Worm (Caenorhabditis elegans) whole organism, mixed stage, embryonic: ENCODE measurements around the gene F37C4.4.

Experiments
- bed-3 ChIP-seq: fragments of 200-800 bp; sonication (Bioruptor generic); optimal IDR thresholded peaks from 3 replicates; lab custom pipeline; 2018; ENCODE audit warnings: mild to moderate bottlenecking, missing genetic modification characterization, moderate library complexity, missing compliant biosample characterization
- blmp-1 ChIP-seq: fragments of 150-350 bp; optimal IDR thresholded peaks from 2 replicates; lab custom pipeline; 2014; ENCODE audit warnings: missing biosample characterization, missing genetic modification characterization
- ceh-39 ChIP-seq: fragments of 150-350 bp; optimal IDR thresholded peaks from 2 replicates; lab custom pipeline; 2014; ENCODE audit warnings: missing biosample characterization, missing genetic modification characterization
- ceh-83 ChIP-seq: fragments of 200-800 bp; sonication (Bioruptor generic); optimal IDR thresholded peaks from 2 replicates; lab custom pipeline; 2018; ENCODE audit warnings: mild to moderate bottlenecking, missing genetic modification characterization, missing compliant biosample characterization
- cnd-1 ChIP-seq: fragments of 200-800 bp; sonication (Bioruptor generic); optimal IDR thresholded peaks from 2 replicates; lab custom pipeline; 2018; ENCODE audit warnings: mild to moderate bottlenecking, missing genetic modification characterization, missing compliant biosample characterization
- drap-1 ChIP-seq: fragments of 200-800 bp; sonication (Bioruptor generic); optimal IDR thresholded peaks from 3 replicates; lab custom pipeline; 2018; ENCODE audit warnings: mild to moderate bottlenecking, missing genetic modification characterization, missing compliant biosample characterization
- elt-3 ChIP-seq: fragments of 150-350 bp; optimal IDR thresholded peaks from 2 replicates; lab custom pipeline; 2014; ENCODE audit warnings: missing biosample characterization, missing genetic modification characterization
- flh-1 ChIP-seq: fragments of 200-800 bp; sonication (Bioruptor generic); optimal IDR thresholded peaks from 2 replicates; lab custom pipeline; 2018; ENCODE audit warnings: mild to moderate bottlenecking, missing genetic modification characterization, moderate library complexity, missing compliant biosample characterization
- ham-2 ChIP-seq: fragments of 200-800 bp; sonication (Bioruptor generic); optimal IDR thresholded peaks from 2 replicates; lab custom pipeline; 2018; ENCODE audit warnings: mild to moderate bottlenecking, missing genetic modification characterization, missing compliant biosample characterization
- hlh-1 ChIP-seq: fragments of 150-350 bp; optimal IDR thresholded peaks from 2 replicates; lab custom pipeline; 2014; ENCODE audit warnings: missing biosample characterization, missing genetic modification reagents, missing genetic modification characterization
- lin-13 ChIP-seq: fragments of 150-350 bp; optimal IDR thresholded peaks from 2 replicates; lab custom pipeline; 2014; ENCODE audit warnings: missing biosample characterization, missing genetic modification characterization
- lin-32 ChIP-seq: fragments of 200-800 bp; sonication (Bioruptor generic); optimal IDR thresholded peaks from 2 replicates; lab custom pipeline; 2018; ENCODE audit warnings: mild to moderate bottlenecking, missing genetic modification characterization, missing compliant biosample characterization
- mep-1 ChIP-seq: fragments of 150-350 bp; optimal IDR thresholded peaks from 2 replicates; lab custom pipeline; 2017; ENCODE audit warnings: missing biosample characterization, missing genetic modification reagents, missing genetic modification characterization, inconsistent platforms
- mls-2 ChIP-seq: sonication (generic microtip); optimal IDR thresholded peaks from 2 replicates; lab custom pipeline; 2016; ENCODE audit warnings: mild to moderate bottlenecking, missing genetic modification characterization, moderate library complexity, missing compliant biosample characterization
- nhr-12 ChIP-seq: fragments of 150-350 bp; optimal IDR thresholded peaks from 2 replicates; lab custom pipeline; 2014; ENCODE audit warnings: missing biosample characterization, missing genetic modification characterization
- nhr-2 ChIP-seq: fragments of 150-350 bp; optimal IDR thresholded peaks from 2 replicates; lab custom pipeline; 2014; ENCODE audit warnings: missing biosample characterization, missing genetic modification characterization
- nhr-237 ChIP-seq: fragments of 150-350 bp; optimal IDR thresholded peaks from 2 replicates; lab custom pipeline; 2014; ENCODE audit warnings: missing biosample characterization, missing genetic modification characterization
- nhr-28 ChIP-seq: fragments of 150-350 bp; optimal IDR thresholded peaks from 2 replicates; lab custom pipeline; 2014; ENCODE audit warnings: missing biosample characterization, missing genetic modification characterization
- nhr-76 ChIP-seq: sonication (generic microtip); optimal IDR thresholded peaks from 2 replicates; lab custom pipeline; 2017; ENCODE audit warnings: missing biosample characterization, missing genetic modification characterization
- pha-4 ChIP-seq: fragments of 150-350 bp; optimal IDR thresholded peaks from 2 replicates; lab custom pipeline; 2018; ENCODE audit warnings: missing biosample characterization, missing genetic modification reagents, missing genetic modification characterization
- snpc-4 ChIP-seq: fragments of 150-350 bp; optimal IDR thresholded peaks from 2 replicates; lab custom pipeline; 2014; ENCODE audit warnings: missing biosample characterization, missing genetic modification characterization
- sptf-1 ChIP-seq: sonication (generic microtip); optimal IDR thresholded peaks from 2 replicates; lab custom pipeline; 2017; ENCODE audit warnings: mild to moderate bottlenecking, missing genetic modification characterization, moderate library complexity, missing compliant biosample characterization
- tbx-8 ChIP-seq: fragments of 200-800 bp; sonication (Bioruptor generic); optimal IDR thresholded peaks from 2 replicates; lab custom pipeline; 2018; ENCODE audit warnings: mild to moderate bottlenecking, missing genetic modification characterization, moderate library complexity, missing compliant biosample characterization
- unc-120 ChIP-seq: sonication (generic microtip); optimal IDR thresholded peaks from 2 replicates; lab custom pipeline; 2017; ENCODE audit warnings: missing genetic modification characterization, missing compliant biosample characterization; ENCODE audit not compliant: poor library complexity, severe bottlenecking
- unc-39 ChIP-seq: fragments of 150-350 bp; optimal IDR thresholded peaks from 2 replicates; lab custom pipeline; 2014; ENCODE audit warnings: missing biosample characterization, missing genetic modification characterization
- unc-62 ChIP-seq: fragments of 150-350 bp; optimal IDR thresholded peaks from 2 replicates; lab custom pipeline; 2014; ENCODE audit warnings: missing biosample characterization, missing genetic modification reagents, missing genetic modification characterization
- zip-8 ChIP-seq: fragments of 150-350 bp; optimal IDR thresholded peaks from 2 replicates; lab custom pipeline; 2014; ENCODE audit warnings: missing biosample characterization, missing genetic modification characterization
- ztf-11 ChIP-seq: fragments of 150-350 bp; optimal IDR thresholded peaks from 2 replicates; lab custom pipeline; 2014; ENCODE audit warnings: missing biosample characterization, missing genetic modification characterization

F37C4.4 gene

ce11 chrIV:3881119-3881518, 14.0 kb downstream of the F37C4.4 start, which contains the start of the genes F37C4.8 and oac-23:
Gene F37C4.8 (minus strand): TSS chrIV:3881219.
Gene oac-23 (plus strand): TSS chrIV:3881441.
- TF ChIP-seq cnd-1 (no peak), blmp-1 (tag; lab: Kevin White, UChicago) (no peak), tbx-8 (GFP tag; lab: Kevin White, UChicago) (no peak), snpc-4 (tag; lab: Kevin White, UChicago) (no peak), flh-1 (GFP tag; lab: Kevin White, UChicago) (no peak), bed-3 (GFP tag; lab: Kevin White, UChicago) (no peak), mep-1 (tag; lab: Kevin White, UChicago) (no peak), nhr-12 (tag; lab: Kevin White, UChicago) (no peak), unc-39 (tag; lab: Kevin White, UChicago) (no peak), pha-4 (no peak), unc-62 (no peak), ztf-11 (tag; lab: Kevin White, UChicago) (no peak), ceh-83 (GFP tag; lab: Kevin White, UChicago) (no peak), drap-1 (GFP tag; lab: Kevin White, UChicago) (no peak), hlh-1 (tag; lab: Kevin White, UChicago) (no peak), zip-8 (no peak), unc-120 (tag; lab: Kevin White, UChicago) (no peak)

ce11 chrIV:3885369-3885768, 18.3 kb downstream of the F37C4.4 start, which contains the start of gene oac-22:
Gene oac-22 (plus strand): TSS chrIV:3885669.
- TF ChIP-seq blmp-1 (tag; lab: Kevin White, UChicago) (no peak), snpc-4 (tag; lab: Kevin White, UChicago) (no peak), unc-62 (no peak), unc-39 (tag; lab: Kevin White, UChicago) (no peak), nhr-76 (tag; lab: Kevin White, UChicago) (no peak), pha-4 (no peak), elt-3 (tag; lab: Kevin White, UChicago) (no peak), hlh-1 (tag; lab: Kevin White, UChicago) (no peak), sptf-1 (tag; lab: Kevin White, UChicago) (no peak)

ce11 chrIV:3888963-3889362, 21.9 kb downstream of the F37C4.4 start, which contains the start of gene oac-21:
Gene oac-21 (plus strand): TSS chrIV:3889263.
- TF ChIP-seq elt-3 (tag; lab: Kevin White, UChicago) = no peak
- TF ChIP-seq blmp-1 (tag; lab: Kevin White, UChicago) = no peak
- TF ChIP-seq lin-32 (GFP tag; lab: Kevin White, UChicago) = no peak
- TF ChIP-seq unc-39 (tag; lab: Kevin White, UChicago) = no peak

ce11 chrIV:3892027-3892426, 24.9 kb downstream of the F37C4.4 start, which contains the start of gene F56D6.9:
Gene F56D6.9 (plus strand): TSS chrIV:3892327.
- no peak for TF ChIP-seq sptf-1 (tag; lab: Kevin White, UChicago)
- TF ChIP-seq drap-1 (GFP tag; lab: Kevin White, UChicago) = no peak
- TF ChIP-seq mls-2 = no peak
- no peak for TF ChIP-seq ham-2 (GFP tag; lab: Kevin White, UChicago)
- TF ChIP-seq nhr-237 (tag; lab: Kevin White, UChicago) = no peak
- no peak for TF ChIP-seq flh-1 (GFP tag; lab: Kevin White, UChicago)
- no peak for TF ChIP-seq lin-13
- TF ChIP-seq nhr-2 (tag; lab: Kevin White, UChicago) = no peak
- no peak for TF ChIP-seq cnd-1
- no peak for TF ChIP-seq unc-39 (tag; lab: Kevin White, UChicago)
- TF ChIP-seq nhr-12 (tag; lab: Kevin White, UChicago) = no peak
- TF ChIP-seq unc-62 = no peak
- no peak for TF ChIP-seq nhr-28 (tag; lab: Kevin White, UChicago)
- TF ChIP-seq ceh-39 = no peak

- no peak for TF ChIP-seq ceh-83 (GFP tag; lab: Kevin White, UChicago)
- TF ChIP-seq flh-1 (GFP tag; lab: Kevin White, UChicago) = no peak
- TF ChIP-seq drap-1 (GFP tag; lab: Kevin White, UChicago) = no peak
- no peak for TF ChIP-seq lin-32 (GFP tag; lab: Kevin White, UChicago)
- TF ChIP-seq unc-39 (tag; lab: Kevin White, UChicago) = no peak
- no peak for TF ChIP-seq sptf-1 (tag; lab: Kevin White, UChicago)
- TF ChIP-seq mep-1 (tag; lab: Kevin White, UChicago) = no peak
- no peak for TF ChIP-seq unc-62
- TF ChIP-seq pha-4 = no peak
- TF ChIP-seq snpc-4 (tag; lab: Kevin White, UChicago) = no peak
- TF ChIP-seq ham-2 (GFP tag; lab: Kevin White, UChicago) = no peak
- TF ChIP-seq lin-13 = no peak
- TF ChIP-seq ztf-11 (tag; lab: Kevin White, UChicago) = no peak
- TF ChIP-seq nhr-76 (tag; lab: Kevin White, UChicago) = no peak
Measured at ce11 chrIV:3894004-3894480, 26.9 kb downstream of the F37C4.4 start, which contains the start of gene F56D6.8. Gene F56D6.8 (minus strand): TSS chrIV:3894430.
